Worm (Caenorhabditis elegans) whole organism, L4 larva: ENCODE measurements around the gene sri-2.

Source experiments
- D1046.2 ChIP-seq: fragments of 200-800 bp; sonication (Bioruptor generic); IDR thresholded peaks from 2 replicates; pipeline ENCODE4 v1.3.6; 2022; ENCODE audit warnings: missing genetic modification characterization, missing compliant biosample characterization
- F10B5.3 ChIP-seq: sonication (generic microtip); optimal IDR thresholded peaks from 2 replicates; lab custom pipeline; 2016; ENCODE audit warnings: mild to moderate bottlenecking, missing genetic modification characterization, missing compliant biosample characterization
- F26F4.8 ChIP-seq: fragments of 200-800 bp; sonication (Bioruptor generic); conservative IDR thresholded peaks from 2 replicates; pipeline ENCODE4 v1.3.6; 2022; ENCODE audit warnings: missing genetic modification characterization, missing compliant biosample characterization
- F37D6.2 ChIP-seq: sonication (generic microtip); optimal IDR thresholded peaks from 2 replicates; lab custom pipeline; 2016; ENCODE audit warnings: mild to moderate bottlenecking, missing genetic modification characterization, missing compliant biosample characterization
- T26A8.4 ChIP-seq: fragments of 200-800 bp; sonication (Bioruptor generic); IDR thresholded peaks from 2 replicates; pipeline ENCODE4 v1.3.6; 2022; ENCODE audit warnings: missing genetic modification characterization, missing compliant biosample characterization
- Y5F2A.4 ChIP-seq: fragments of 200-800 bp; sonication (Bioruptor generic); optimal IDR thresholded peaks from 2 replicates; lab custom pipeline; 2018; ENCODE audit warnings: mild to moderate bottlenecking, missing genetic modification characterization, missing compliant biosample characterization
- Y75B8A.6 ChIP-seq: fragments of 200-800 bp; sonication (Bioruptor generic); IDR thresholded peaks from 2 replicates; pipeline ENCODE4 v1.3.6; 2022; ENCODE audit warnings: missing genetic modification reagents, missing genetic modification characterization, missing compliant biosample characterization
- aha-1 ChIP-seq: fragments of 150-350 bp; peaks from one replicate; lab custom pipeline; 2014; ENCODE audit warnings: missing biosample characterization, missing genetic modification characterization
- attf-4 ChIP-seq: sonication (generic microtip); optimal IDR thresholded peaks from 3 replicates; lab custom pipeline; 2017; ENCODE audit warnings: missing biosample characterization, missing genetic modification characterization
- ceh-44 ChIP-seq: fragments of 200-800 bp; sonication (Bioruptor generic); IDR thresholded peaks from 2 replicates; pipeline ENCODE4 v1.3.6; 2022; ENCODE audit warnings: missing genetic modification reagents, missing genetic modification characterization, missing compliant biosample characterization
- ces-1 ChIP-seq: fragments of 150-350 bp; sonication (generic microtip); optimal IDR thresholded peaks from 4 replicates; lab custom pipeline; 2014; ENCODE audit warnings: missing biosample characterization, missing genetic modification reagents, missing genetic modification characterization
- daf-16 ChIP-seq, 3 experiments: sonication (generic microtip); optimal IDR thresholded peaks; 2 replicates each; lab custom pipeline; 2016 to 2017; ENCODE audit warnings: missing genetic modification characterization in 3 of 3, missing genetic modification reagents in 3 of 3, mild to moderate bottlenecking in 2 of 3, missing compliant biosample characterization in 2 of 3, missing biosample characterization in 1 of 3, moderate library complexity in 1 of 3
- dmd-6 ChIP-seq: fragments of 200-800 bp; sonication (Bioruptor generic); IDR thresholded peaks from 2 replicates; pipeline ENCODE4 v1.3.6; 2022; ENCODE audit warnings: missing genetic modification reagents, missing genetic modification characterization, missing compliant biosample characterization
- dpl-1 ChIP-seq: fragments of 150-350 bp; optimal IDR thresholded peaks from 2 replicates; lab custom pipeline; 2014; ENCODE audit warnings: missing biosample characterization, missing genetic modification reagents, missing genetic modification characterization
- dve-1 ChIP-seq: sonication (generic microtip); optimal IDR thresholded peaks from 2 replicates; lab custom pipeline; 2017; ENCODE audit warnings: antibody characterized with exemption, mild to moderate bottlenecking, missing genetic modification characterization, missing compliant biosample characterization; ENCODE audit not compliant: insufficient read depth
- egl-27 ChIP-seq: sonication (generic microtip); optimal IDR thresholded peaks from 3 replicates; lab custom pipeline; 2017; ENCODE audit warnings: missing biosample characterization, missing genetic modification reagents, missing genetic modification characterization
- egl-43 ChIP-seq: fragments of 200-800 bp; sonication (Bioruptor generic); IDR thresholded peaks from 2 replicates; pipeline ENCODE4 v1.3.6; 2022; ENCODE audit warnings: missing genetic modification reagents, missing genetic modification characterization, missing compliant biosample characterization
- hlh-11 ChIP-seq: fragments of 200-800 bp; sonication (Bioruptor generic); optimal IDR thresholded peaks from 2 replicates; lab custom pipeline; 2018; ENCODE audit warnings: mild to moderate bottlenecking, missing genetic modification characterization, missing compliant biosample characterization
- lin-1 ChIP-seq: fragments of 200-800 bp; sonication (Bioruptor generic); IDR thresholded peaks from 2 replicates; pipeline ENCODE4 v1.3.6; 2022; ENCODE audit warnings: missing genetic modification reagents, missing genetic modification characterization, missing compliant biosample characterization
- lin-13 ChIP-seq: fragments of 150-350 bp; optimal IDR thresholded peaks from 2 replicates; lab custom pipeline; 2014; ENCODE audit warnings: missing biosample characterization, missing genetic modification reagents, missing genetic modification characterization
- lin-29 ChIP-seq: fragments of 200-800 bp; sonication (Bioruptor generic); IDR thresholded peaks from 2 replicates; pipeline ENCODE4 v1.3.6; 2022; ENCODE audit warnings: missing genetic modification reagents, missing genetic modification characterization, missing compliant biosample characterization
- lin-39 ChIP-seq: fragments of 150-350 bp; optimal IDR thresholded peaks from 2 replicates; lab custom pipeline; 2014; ENCODE audit warnings: missing biosample characterization, missing genetic modification reagents, missing genetic modification characterization
- lir-3 ChIP-seq: sonication (generic microtip); optimal IDR thresholded peaks from 2 replicates; lab custom pipeline; 2016; ENCODE audit warnings: mild to moderate bottlenecking, missing genetic modification characterization, missing compliant biosample characterization
- mdl-1 ChIP-seq, 2 experiments: fragments of 150-350 bp in 1 of 2; sonication (generic microtip) in 1 of 2; optimal IDR thresholded peaks; 2 replicates each; lab custom pipeline; 2014 to 2017; ENCODE audit warnings: missing biosample characterization in 2 of 2, missing genetic modification characterization in 2 of 2
- mxl-2 ChIP-seq: fragments of 200-800 bp; sonication (Bioruptor generic); conservative IDR thresholded peaks from 2 replicates; pipeline ENCODE4 v1.3.6; 2022; ENCODE audit warnings: missing genetic modification reagents, missing genetic modification characterization, missing compliant biosample characterization
- mxl-3 ChIP-seq: fragments of 200-800 bp; sonication (Bioruptor generic); optimal IDR thresholded peaks from 2 replicates; lab custom pipeline; 2018; ENCODE audit warnings: mild to moderate bottlenecking, missing genetic modification characterization, missing compliant biosample characterization
- nhr-28 ChIP-seq: fragments of 150-350 bp; optimal IDR thresholded peaks from 2 replicates; lab custom pipeline; 2014; ENCODE audit warnings: missing biosample characterization, missing genetic modification characterization
- nhr-77 ChIP-seq: fragments of 150-350 bp; optimal IDR thresholded peaks from 2 replicates; lab custom pipeline; 2014; ENCODE audit warnings: missing biosample characterization, missing genetic modification characterization
- pqm-1 ChIP-seq: sonication (generic microtip); optimal IDR thresholded peaks from 2 replicates; lab custom pipeline; 2017; ENCODE audit warnings: missing biosample characterization, missing genetic modification characterization
- saeg-2 ChIP-seq: fragments of 200-800 bp; sonication (Bioruptor generic); IDR thresholded peaks from 2 replicates; pipeline ENCODE4 v1.3.6; 2022; ENCODE audit warnings: missing genetic modification reagents, missing genetic modification characterization, missing compliant biosample characterization
- sdz-12 ChIP-seq: fragments of 200-800 bp; sonication (Bioruptor generic); optimal IDR thresholded peaks from 2 replicates; lab custom pipeline; 2018; ENCODE audit warnings: mild to moderate bottlenecking, missing genetic modification characterization, missing compliant biosample characterization
- set-16 ChIP-seq: fragments of 200-800 bp; sonication (Bioruptor generic); IDR thresholded peaks from 2 replicates; pipeline ENCODE4 v1.3.6; 2022; ENCODE audit warnings: missing genetic modification reagents, missing genetic modification characterization, missing compliant biosample characterization
- spr-1 ChIP-seq: sonication (generic microtip); optimal IDR thresholded peaks from 2 replicates; lab custom pipeline; 2016; ENCODE audit warnings: mild to moderate bottlenecking, missing genetic modification characterization, missing compliant biosample characterization
- tra-1 ChIP-seq: fragments of 200-800 bp; sonication (Bioruptor generic); IDR thresholded peaks from 2 replicates; pipeline ENCODE4 v1.3.6; 2022; ENCODE audit warnings: missing genetic modification reagents, missing genetic modification characterization, missing compliant biosample characterization
- unc-62 ChIP-seq, 3 experiments: fragments of 150-350 bp in 1 of 3; sonication (generic microtip); optimal IDR thresholded peaks in 2 of 3; peaks in 1 of 3; 1 replicate in 1 of 3; 2 replicates in 2 of 3; lab custom pipeline; 2014 to 2017; ENCODE audit warnings: missing biosample characterization in 3 of 3, missing genetic modification characterization in 3 of 3, missing genetic modification reagents in 3 of 3, missing genotype in 1 of 3
- ztf-11 ChIP-seq: fragments of 150-350 bp; optimal IDR thresholded peaks from 2 replicates; lab custom pipeline; 2014; ENCODE audit warnings: missing biosample characterization, missing genetic modification characterization

Gene sri-2

DNA sequence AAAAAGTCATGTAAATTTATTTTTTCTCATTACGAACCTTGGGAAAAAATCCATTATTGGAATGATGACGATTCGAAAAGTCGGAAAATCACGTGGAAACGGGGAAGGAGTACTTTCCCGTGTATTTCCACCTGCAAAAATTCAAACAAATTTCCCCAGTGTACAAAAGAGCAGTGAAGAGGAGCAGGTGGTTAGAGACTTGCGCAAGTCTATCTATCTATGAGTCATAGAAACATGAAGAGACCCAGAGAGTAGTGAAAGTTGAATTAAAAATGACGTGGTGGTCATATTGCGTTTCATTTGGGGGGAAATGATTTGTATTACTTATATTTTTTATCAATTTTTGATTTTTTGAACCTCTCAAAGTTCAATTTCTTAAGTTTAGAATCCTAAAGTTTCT lies 35.4 kb upstream of the sri-2 start, which contains the start of gene nhr-50 (continued):
- peak in 1 of 2 experiments; percentile 1 for TF ChIP-seq unc-62 (GFP tag; optimal IDR thresholded peaks at IDR 0.05 in 1 of 2; lab: Kevin White, UChicago)
- TF ChIP-seq unc-62 (tag; optimal IDR thresholded peaks at IDR 0.05; lab: Kevin White, UChicago) = no peak
- TF ChIP-seq nhr-77 (tag; lab: Kevin White, UChicago) = peak; percentile 66
- TF ChIP-seq ceh-44 (GFP tag; lab: Robert Waterston, UW) = no peak
- TF ChIP-seq dve-1 = peak; percentile 85
- no peak for TF ChIP-seq F26F4.8
- peak; percentile 31 for TF ChIP-seq dpl-1 (GFP tag; lab: Kevin White, UChicago)
- TF ChIP-seq mxl-3 (GFP tag; lab: Kevin White, UChicago) = peak; percentile 14
- TF ChIP-seq pqm-1 (tag; lab: Kevin White, UChicago) = peak; percentile 35
- TF ChIP-seq dmd-6 = peak; percentile 90
- TF ChIP-seq mdl-1 (tag; optimal IDR thresholded peaks at IDR 0.05; lab: Kevin White, UChicago) = peak; percentile 1 to 73
- TF ChIP-seq spr-1 (tag; lab: Kevin White, UChicago) = no peak
- peak; percentile 39 for TF ChIP-seq aha-1 (tag; lab: Kevin White, UChicago)
- no peak for TF ChIP-seq ces-1

DNA sequence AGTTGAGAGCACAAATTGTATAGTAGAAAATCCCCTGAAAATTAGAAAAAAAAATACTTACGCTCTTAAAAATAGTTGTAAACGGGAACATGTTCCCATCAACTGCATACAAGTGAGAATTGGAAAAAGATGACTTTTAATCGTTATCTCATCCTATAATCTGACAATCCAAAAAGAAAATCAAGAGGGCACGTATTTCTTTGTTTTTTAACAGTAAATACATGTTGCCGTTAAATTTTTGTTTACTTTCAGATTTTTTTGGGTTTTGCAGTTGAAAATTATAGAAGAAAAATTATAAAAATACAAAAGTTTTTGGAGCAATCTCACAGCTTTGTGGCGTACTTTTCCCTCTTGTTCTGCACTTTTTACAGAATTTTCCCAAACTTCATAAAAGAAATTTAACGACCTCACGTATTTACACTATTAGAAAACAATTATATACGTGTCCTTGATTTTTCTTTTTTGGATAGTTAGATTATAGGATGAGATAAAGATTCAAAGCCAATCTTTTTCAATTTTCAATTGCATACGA lies 31.7 kb upstream of the sri-2 start, which contains the start of the genes C06C6.9 and C06C6.8:
Gene C06C6.9 (minus strand): TSS at position 101 of the 532 bp plus-strand sequence.
Gene C06C6.8 (plus strand): TSS at position 482 of the 532 bp plus-strand sequence.
- TF ChIP-seq egl-27 (no peak), aha-1 (tag; lab: Kevin White, UChicago) (peak; percentile 24)

DNA sequence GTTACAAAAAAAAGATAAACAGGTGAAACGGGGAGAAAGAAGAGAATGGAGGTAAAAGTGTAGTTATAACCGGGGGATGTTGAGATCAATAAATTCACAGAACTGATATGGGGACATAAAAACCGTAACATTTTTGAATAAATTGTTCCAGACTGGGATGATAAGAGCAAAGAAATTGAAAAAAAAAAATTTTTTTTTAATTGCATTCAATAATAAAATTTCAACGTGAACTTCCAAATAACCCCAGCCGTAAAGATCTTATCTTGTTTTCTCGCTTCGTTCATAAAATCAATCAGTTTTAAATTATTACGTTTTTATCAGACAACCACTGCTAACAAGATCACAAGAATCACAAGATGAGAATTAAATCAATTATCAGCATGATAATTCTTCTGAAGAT lies 26.8 kb upstream of the sri-2 start, which contains the start of gene C06C6.7:
Gene C06C6.7 (plus strand): TSS at position 301 of the 400 bp plus-strand sequence.
- TF ChIP-seq aha-1 (tag; lab: Kevin White, UChicago) = peak; percentile 2

DNA sequence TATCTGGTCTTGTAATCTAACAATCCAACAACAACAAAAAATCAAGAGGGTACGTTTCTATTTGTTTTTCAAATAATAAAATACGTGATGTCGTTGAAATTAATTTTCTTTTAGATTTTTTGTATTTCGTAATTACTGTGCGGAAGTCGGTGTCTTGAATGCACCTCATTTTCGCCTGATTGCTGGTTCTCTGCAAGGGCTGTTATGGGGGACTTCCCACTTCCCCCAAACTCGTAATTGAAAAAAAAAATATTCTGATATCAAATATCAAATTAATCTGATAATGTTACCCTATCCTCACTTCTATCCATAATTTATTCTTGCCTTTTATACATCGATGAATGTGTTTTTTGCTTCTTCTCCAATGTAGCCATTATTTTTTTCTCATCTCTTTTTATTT lies 23.1 kb upstream of the sri-2 start, which contains the start of gene F36G9.15:
Gene F36G9.15 (minus strand): TSS at position 101 of the 400 bp plus-strand sequence.
- peak; percentile 15 for TF ChIP-seq aha-1 (tag; lab: Kevin White, UChicago)
- TF ChIP-seq Y5F2A.4 = no peak

DNA sequence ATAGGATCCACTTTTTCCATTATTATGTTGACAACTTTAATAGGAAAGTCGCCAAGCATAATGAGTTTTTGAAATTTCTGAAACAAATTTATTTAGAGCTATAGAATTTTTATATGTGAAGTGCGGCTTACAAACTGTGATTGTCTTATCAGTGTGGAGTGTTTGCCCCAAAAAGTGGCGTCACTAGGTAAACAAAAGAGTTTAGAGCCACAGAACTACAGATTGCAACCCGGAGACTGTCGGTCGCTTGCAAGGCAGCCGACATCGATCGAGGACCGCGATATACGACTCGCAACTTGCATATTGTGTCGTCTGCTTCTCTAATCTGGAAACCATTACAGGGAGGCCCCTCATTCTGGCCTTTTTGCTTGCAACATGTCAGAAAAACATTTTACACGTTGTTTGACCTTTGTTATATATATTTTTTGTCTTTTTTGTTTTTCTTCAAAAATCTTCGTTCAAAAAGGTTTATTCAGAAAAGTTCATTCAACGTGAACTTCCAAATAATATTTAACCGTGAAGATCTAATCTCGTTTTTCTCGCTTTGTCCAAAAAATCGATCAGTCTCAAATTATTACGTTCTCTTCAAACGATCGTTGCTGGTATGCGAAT lies 17.8 kb upstream of the sri-2 start, which contains the start of the genes fbxa-99 and F36G9.13:
Gene fbxa-99 (minus strand): TSS at position 122 of the 612 bp plus-strand sequence.
Gene F36G9.13 (plus strand): TSS at position 562 of the 612 bp plus-strand sequence.
- TF ChIP-seq Y5F2A.4 = no peak
- TF ChIP-seq mdl-1 (tag; optimal IDR thresholded peaks at IDR 0.05; lab: Kevin White, UChicago) = no peak
- no peak for TF ChIP-seq F10B5.3 (tag; lab: Kevin White, UChicago)
- no peak for TF ChIP-seq lir-3 (tag; lab: Kevin White, UChicago)
- peak; percentile 34 for TF ChIP-seq pqm-1 (tag; lab: Kevin White, UChicago)
- no peak for TF ChIP-seq sdz-12
- TF ChIP-seq T26A8.4 (GFP tag; lab: Robert Waterston, UW) = no peak
- TF ChIP-seq F37D6.2 (tag; lab: Kevin White, UChicago) = no peak
- no peak for TF ChIP-seq Y75B8A.6 (GFP tag; lab: Robert Waterston, UW)
- peak; percentile 41 for TF ChIP-seq dmd-6
- no peak for TF ChIP-seq tra-1 (GFP tag; lab: Robert Waterston, UW)
- TF ChIP-seq set-16 (GFP tag; lab: Robert Waterston, UW) = no peak
- TF ChIP-seq nhr-77 (tag; lab: Kevin White, UChicago) = peak; percentile 21
- TF ChIP-seq D1046.2 (GFP tag; lab: Robert Waterston, UW) = no peak
- TF ChIP-seq mxl-2 (GFP tag; lab: Robert Waterston, UW) = no peak
- TF ChIP-seq attf-4 (tag; lab: Kevin White, UChicago) = no peak
- TF ChIP-seq saeg-2 (GFP tag; lab: Robert Waterston, UW) = no peak
- peak; percentile 22 for TF ChIP-seq lin-13 (GFP tag; lab: Kevin White, UChicago)
- no peak for TF ChIP-seq daf-16 (GFP tag; optimal IDR thresholded peaks at IDR 0.05; lab: Kevin White, UChicago)
- TF ChIP-seq daf-16 (tag; optimal IDR thresholded peaks at IDR 0.05; lab: Kevin White, UChicago) = peak; percentile 72
- TF ChIP-seq dve-1 = no peak
- TF ChIP-seq ztf-11 (tag; lab: Kevin White, UChicago) = no peak
- TF ChIP-seq hlh-11 (tag; lab: Kevin White, UChicago) = peak; percentile 21
- no peak for TF ChIP-seq lin-39 (tag; lab: Kevin White, UChicago)
- no peak for TF ChIP-seq egl-43
- TF ChIP-seq nhr-28 (tag; lab: Kevin White, UChicago) = peak; percentile 48
- TF ChIP-seq lin-29 (GFP tag; lab: Robert Waterston, UW) = no peak
- no peak for TF ChIP-seq lin-1 (GFP tag; lab: Robert Waterston, UW)
